Worm (Caenorhabditis elegans): Measurements from ENCODE around the gene lin-12.

lin-12 gene

ce11 chrIII:9114649-9115048, 43.4 kb upstream of the lin-12 start, which contains the start of gene ZK512.1:
Gene ZK512.1 (plus strand): TSS chrIII:9114949.
- no peak for TF ChIP-seq zip-5 (tag; optimal IDR thresholded peaks at IDR 0.05)
- TF ChIP-seq ceh-9 (tag; optimal IDR thresholded peaks at IDR 0.05) = no peak
- no peak for TF ChIP-seq elt-4 (tag; optimal IDR thresholded peaks at IDR 0.05)
- TF ChIP-seq pag-3 (tag; optimal IDR thresholded peaks at IDR 0.05; ENCODE audit: borderline replicate concordance) = no peak
- peak; percentile 0 for TF ChIP-seq sdc-2 (tag; optimal IDR thresholded peaks at IDR 0.05)
- TF ChIP-seq elt-2 (tag; optimal IDR thresholded peaks at IDR 0.05) = no peak
- TF ChIP-seq ceh-31 (tag; optimal IDR thresholded peaks at IDR 0.05) = no peak
- peak; percentile 38 for TF ChIP-seq ceh-2 (tag; optimal IDR thresholded peaks at IDR 0.05)
- no peak for TF ChIP-seq ref-2 (tag; optimal IDR thresholded peaks at IDR 0.05)
- TF ChIP-seq ceh-34 (tag; optimal IDR thresholded peaks at IDR 0.05) = peak; percentile 3
- TF ChIP-seq ceh-18 (tag; optimal IDR thresholded peaks at IDR 0.05) = no peak
- TF ChIP-seq Y22D7AL.16 (tag; optimal IDR thresholded peaks at IDR 0.05) = no peak
- no peak for TF ChIP-seq hlh-30 (tag; optimal IDR thresholded peaks at IDR 0.05; ENCODE audit: insufficient read depth)
- no peak for TF ChIP-seq unc-3 (GFP tag; conservative IDR thresholded peaks at IDR 0.05)
- no peak for TF ChIP-seq unc-3 (tag; optimal IDR thresholded peaks at IDR 0.05)
- peak; percentile 37 for TF ChIP-seq tbx-2 (tag; optimal IDR thresholded peaks at IDR 0.05)
- TF ChIP-seq pax-1 (tag; optimal IDR thresholded peaks at IDR 0.05) = no peak

- TF ChIP-seq pax-1 (tag; optimal IDR thresholded peaks at IDR 0.05) (no peak), K02D7.2 (tag; optimal IDR thresholded peaks at IDR 0.05) (no peak), ceh-18 (tag; optimal IDR thresholded peaks at IDR 0.05) (no peak), pros-1 (tag; optimal IDR thresholded peaks at IDR 0.05) (no peak), syd-9 (tag; optimal IDR thresholded peaks at IDR 0.05) (no peak), rnt-1 (tag; optimal IDR thresholded peaks at IDR 0.05) (no peak), hlh-15 (tag; optimal IDR thresholded peaks at IDR 0.05) (no peak), unc-42 (tag; optimal IDR thresholded peaks at IDR 0.05) (no peak)
Observed at ce11 chrIII:9114076-9114475, 42.8 kb upstream of the lin-12 start.

- TF ChIP-seq pha-2 (tag; optimal IDR thresholded peaks at IDR 0.05) (no peak), hlh-30 (tag; optimal IDR thresholded peaks at IDR 0.05; ENCODE audit: insufficient read depth) (no peak), ceh-34 (tag; optimal IDR thresholded peaks at IDR 0.05) (peak; percentile 49), C08G9.2 (tag; optimal IDR thresholded peaks at IDR 0.05) (peak; percentile 20), che-1 (tag; optimal IDR thresholded peaks at IDR 0.05) (no peak), rnt-1 (tag; optimal IDR thresholded peaks at IDR 0.05) (no peak), eyg-1 (tag; optimal IDR thresholded peaks at IDR 0.05) (no peak), dmd-4 (tag; optimal IDR thresholded peaks at IDR 0.05; ENCODE audit: borderline replicate concordance) (no peak), hlh-6 (tag; optimal IDR thresholded peaks at IDR 0.05) (peak; percentile 57), madf-2 (tag; optimal IDR thresholded peaks at IDR 0.05) (peak; percentile 5), ceh-18 (tag; optimal IDR thresholded peaks at IDR 0.05) (no peak), tbx-2 (tag; optimal IDR thresholded peaks at IDR 0.05) (peak; percentile 37), sdc-2 (tag; optimal IDR thresholded peaks at IDR 0.05) (peak; percentile 55), mec-3 (tag; optimal IDR thresholded peaks at IDR 0.05; ENCODE audit: borderline replicate concordance) (no peak), hlh-13 (GFP tag; optimal IDR thresholded peaks at IDR 0.05) (no peak), unc-42 (tag; optimal IDR thresholded peaks at IDR 0.05) (peak; percentile 23), nfya-1 (tag; optimal IDR thresholded peaks at IDR 0.05) (peak; percentile 10), ceh-2 (tag; optimal IDR thresholded peaks at IDR 0.05) (no peak), syd-9 (tag; optimal IDR thresholded peaks at IDR 0.05) (no peak), lim-6 (tag; optimal IDR thresholded peaks at IDR 0.05) (no peak), hlh-8 (tag; optimal IDR thresholded peaks at IDR 0.05) (no peak), ref-2 (tag; optimal IDR thresholded peaks at IDR 0.05) (peak; percentile 63), elt-4 (tag; optimal IDR thresholded peaks at IDR 0.05) (no peak), ceh-45 (GFP tag; IDR thresholded peaks at IDR 0.05) (no peak), elt-2 (tag; optimal IDR thresholded peaks at IDR 0.05) (no peak), unc-86 (tag; optimal IDR thresholded peaks at IDR 0.05) (no peak), ahr-1 (tag; optimal IDR thresholded peaks at IDR 0.05) (no peak), ceh-14 (tag; optimal IDR thresholded peaks at IDR 0.05) (peak; percentile 33), odd-2 (tag; optimal IDR thresholded peaks at IDR 0.05) (no peak), ama-1 (optimal IDR thresholded peaks at IDR 0.05) (no peak), unc-3 (GFP tag; conservative IDR thresholded peaks at IDR 0.05) (no peak), unc-3 (tag; optimal IDR thresholded peaks at IDR 0.05) (no peak), nhr-232 (tag; optimal IDR thresholded peaks at IDR 0.05) (no peak), ceh-31 (tag; optimal IDR thresholded peaks at IDR 0.05) (peak; percentile 62), unc-55 (GFP tag; optimal IDR thresholded peaks at IDR 0.05) (no peak), sox-2 (GFP tag; IDR thresholded peaks at IDR 0.05) (0 out of 2 replicates have a peak, but pooled peaks have one; percentile 1), ceh-9 (tag; optimal IDR thresholded peaks at IDR 0.05) (no peak), tbx-7 (tag; optimal IDR thresholded peaks at IDR 0.05) (no peak)
Observed at ce11 chrIII:9112479-9112878, 41.2 kb upstream of the lin-12 start.
